Worm (Caenorhabditis elegans): ENCODE measurements around the gene F18A1.1.

ce11 chrII:7699009-7699408, 14.3 kb downstream of the F18A1.1 start, which contains the start of the genes moa-2 and cdk-11.1:
- TF ChIP-seq him-1 (tag; optimal IDR thresholded peaks at IDR 0.05), result no peak
- TF ChIP-seq W03F9.2 (tag; optimal IDR thresholded peaks at IDR 0.05), result no peak
